Fruit fly (Drosophila melanogaster): ENCODE data around the gene eIF1A.

The eIF1A gene

dm6 chr3R:18242089-18242955 lies 32.1 kb upstream of the eIF1A start, which contains the start of the genes CG7156 and 14-3-3epsilon (continued):
- TF ChIP-seq HLH4C (GFP tag; IDR thresholded peaks at IDR 0.05; ENCODE audit: partially characterized antibody) = no peak
- peak; percentile 19 for TF ChIP-seq HHEX (GFP tag; optimal IDR thresholded peaks at IDR 0.05)
- TF ChIP-seq zen2 (GFP tag; IDR thresholded peaks at IDR 0.05; ENCODE audit: partially characterized antibody) = no peak
- TF ChIP-seq CG2678 (tag; optimal IDR thresholded peaks at IDR 0.05) = no peak
- no peak for TF ChIP-seq ken (GFP tag; IDR thresholded peaks at IDR 0.05)
- peak; percentile 52 for TF ChIP-seq Ptx1 (GFP tag; IDR thresholded peaks at IDR 0.05)
- no peak for TF ChIP-seq dan (GFP tag; IDR thresholded peaks at IDR 0.05)
- no peak for TF ChIP-seq sr (GFP tag; IDR thresholded peaks at IDR 0.05)
- TF ChIP-seq nmo (GFP tag; optimal IDR thresholded peaks at IDR 0.05) = peak; percentile 76
- TF ChIP-seq Kr (GFP tag; optimal IDR thresholded peaks at IDR 0.05) = no peak
- TF ChIP-seq CoRest (tag; optimal IDR thresholded peaks at IDR 0.05) = peak; percentile 66
- TF ChIP-seq YL-1 (GFP tag; optimal IDR thresholded peaks at IDR 0.05) = peak; percentile 18
- TF ChIP-seq Abd-B (GFP tag; optimal IDR thresholded peaks at IDR 0.05) = peak; percentile 71
- TF ChIP-seq sim (GFP tag; IDR thresholded peaks at IDR 0.05) = 0 out of 2 replicates have a peak, but pooled peaks have one; percentile 23
- no peak for TF ChIP-seq CG9215 (GFP tag; IDR thresholded peaks at IDR 0.05)
- peak; percentile 88 for TF ChIP-seq CG11504 (tag; optimal IDR thresholded peaks at IDR 0.05)
- no peak for TF ChIP-seq CG34376 (GFP tag; optimal IDR thresholded peaks at IDR 0.05)
- peak; percentile 55 for TF ChIP-seq inv (GFP tag; IDR thresholded peaks at IDR 0.05; ENCODE audit: partially characterized antibody)
- TF ChIP-seq CG30431 (GFP tag; optimal IDR thresholded peaks at IDR 0.05) = no peak
- 0 out of 2 replicates have a peak, but pooled peaks have one; percentile 32 for TF ChIP-seq hbn (GFP tag; IDR thresholded peaks at IDR 0.05; ENCODE audit: partially characterized antibody)
- peak; percentile 92 for TF ChIP-seq CG14710 (tag; optimal IDR thresholded peaks at IDR 0.05)
- TF ChIP-seq Awh (GFP tag; IDR thresholded peaks at IDR 0.05) = no peak
- no peak for TF ChIP-seq CG12769 (tag; optimal IDR thresholded peaks at IDR 0.05)
- no peak for TF ChIP-seq CG4730 (GFP tag; IDR thresholded peaks at IDR 0.05)
- peak; percentile 37 for TF ChIP-seq CG12219 (GFP tag; optimal IDR thresholded peaks at IDR 0.05)
- peak; percentile 75 for TF ChIP-seq PHDP (tag; optimal IDR thresholded peaks at IDR 0.05)
- TF ChIP-seq E2f1 (GFP tag; IDR thresholded peaks at IDR 0.05) = 0 out of 2 replicates have a peak, but pooled peaks have one; percentile 45
- no peak for TF ChIP-seq NC2β (GFP tag; optimal IDR thresholded peaks at IDR 0.05)
- peak; percentile 5 for TF ChIP-seq chn (GFP tag; optimal IDR thresholded peaks at IDR 0.05)
- TF ChIP-seq CG18262 (tag; optimal IDR thresholded peaks at IDR 0.05) = peak; percentile 43
- TF ChIP-seq CG10979 (tag; optimal IDR thresholded peaks at IDR 0.05) = no peak
- TF ChIP-seq CG4360 (GFP tag; IDR thresholded peaks at IDR 0.05) = 0 out of 2 replicates have a peak, but pooled peaks have one; percentile 24
- peak; percentile 43 for TF ChIP-seq CG7556 (GFP tag; optimal IDR thresholded peaks at IDR 0.05)
- TF ChIP-seq CG4328 (GFP tag; optimal IDR thresholded peaks at IDR 0.05) = peak; percentile 2
- peak; percentile 11 for TF ChIP-seq CG12236 (GFP tag; optimal IDR thresholded peaks at IDR 0.05)
- no peak for TF ChIP-seq CG6683 (GFP tag; optimal IDR thresholded peaks at IDR 0.05)
- TF ChIP-seq B-H2 (GFP tag; optimal IDR thresholded peaks at IDR 0.05) = no peak
- no peak for TF ChIP-seq Tbp (GFP tag; optimal IDR thresholded peaks at IDR 0.05)
- peak; percentile 22 for TF ChIP-seq sug (tag; optimal IDR thresholded peaks at IDR 0.05)
- TF ChIP-seq CG10565 (GFP tag; optimal IDR thresholded peaks at IDR 0.05) = no peak
- TF ChIP-seq CG1233 (GFP tag; optimal IDR thresholded peaks at IDR 0.05) = peak; percentile 15
- peak; percentile 26 for TF ChIP-seq odd (GFP tag; optimal IDR thresholded peaks at IDR 0.05)
- TF ChIP-seq CG10543 (GFP tag; optimal IDR thresholded peaks at IDR 0.05) = no peak
- TF ChIP-seq CG33213 (GFP tag; optimal IDR thresholded peaks at IDR 0.05) = peak; percentile 49
- TF ChIP-seq da (GFP tag; optimal IDR thresholded peaks at IDR 0.05) = no peak
- peak; percentile 72 for TF ChIP-seq Sry-δ (GFP tag; optimal IDR thresholded peaks at IDR 0.05)
- no peak for TF ChIP-seq CG6765 (GFP tag; optimal IDR thresholded peaks at IDR 0.05)
- no peak for TF ChIP-seq Hr39 (optimal IDR thresholded peaks at IDR 0.05)
- TF ChIP-seq al (GFP tag; IDR thresholded peaks at IDR 0.05) = no peak
